Worm (Caenorhabditis elegans) whole organism, L4/young adult: ENCODE measurements around the gene dpy-30.

Experiments
- W03F9.2 ChIP-seq: fragments of 150-350 bp; optimal IDR thresholded peaks from 2 replicates; lab custom pipeline; 2014; ENCODE audit warnings: missing biosample characterization, missing genetic modification characterization
- dao-5 ChIP-seq: sonication (generic microtip); optimal IDR thresholded peaks from 2 replicates; lab custom pipeline; 2016; ENCODE audit warnings: missing genotype, missing genetic modification characterization, moderate library complexity, missing compliant biosample characterization
- him-1 ChIP-seq: sonication (generic microtip); optimal IDR thresholded peaks from 2 replicates; lab custom pipeline; 2016; ENCODE audit warnings: missing genotype, missing genetic modification reagents, missing genetic modification characterization, missing compliant biosample characterization

- no peak for TF ChIP-seq him-1
- TF ChIP-seq W03F9.2 (tag; lab: Kevin White, UChicago), result no peak
- no peak for TF ChIP-seq dao-5 (tag; lab: Kevin White, UChicago)
Observed at ce11 chrV:12198545-12198944, 7.2 kb downstream of the dpy-30 start, which contains the start of gene lon-3.
